Worm (Caenorhabditis elegans) whole organism, L4/young adult: Measurements from ENCODE around the gene sdz-19.

ENCODE experiments used
- dao-5 ChIP-seq: sonication (generic microtip); optimal IDR thresholded peaks from 2 replicates; lab custom pipeline; 2016; ENCODE audit warnings: missing genotype, missing genetic modification characterization, moderate library complexity, missing compliant biosample characterization
- him-1 ChIP-seq: sonication (generic microtip); optimal IDR thresholded peaks from 2 replicates; lab custom pipeline; 2016; ENCODE audit warnings: missing genotype, missing genetic modification reagents, missing genetic modification characterization, missing compliant biosample characterization

DNA sequence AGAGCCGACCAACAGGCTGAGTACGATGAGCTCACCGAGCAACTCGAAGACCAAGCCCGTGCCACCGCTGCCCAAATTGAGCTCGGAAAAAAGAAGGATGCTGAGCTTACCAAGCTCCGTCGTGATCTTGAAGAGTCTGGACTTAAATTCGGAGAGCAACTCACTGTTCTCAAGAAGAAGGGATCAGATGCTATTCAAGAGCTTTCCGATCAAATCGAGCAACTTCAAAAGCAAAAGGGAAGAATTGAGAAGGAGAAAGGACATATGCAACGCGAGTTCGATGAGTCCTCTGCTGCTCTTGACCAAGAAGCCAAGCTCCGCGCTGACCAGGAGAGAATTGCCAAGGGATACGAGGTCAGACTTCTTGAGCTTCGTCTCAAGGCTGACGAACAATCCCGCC is 30.9 kb downstream of the sdz-19 start:
- TF ChIP-seq him-1 (tag; lab: Kevin White, UChicago) = no peak
- TF ChIP-seq dao-5 (tag; lab: Kevin White, UChicago) = no peak
